Fruit fly (Drosophila melanogaster): Measurements from ENCODE around the gene CG10516.

The CG10516 gene

dm6 chr3L:16013198-16013982 is 45.4 kb downstream of the CG10516 start (continued):
- TF ChIP-seq gsb-n (tag; optimal IDR thresholded peaks at IDR 0.05) (no peak), NC2α (GFP tag; optimal IDR thresholded peaks at IDR 0.05) (no peak), CG10431 (GFP tag; optimal IDR thresholded peaks at IDR 0.05) (no peak), Optix (GFP tag; IDR thresholded peaks at IDR 0.05) (no peak), Lim3 (GFP tag; IDR thresholded peaks at IDR 0.05) (no peak), maf-S (GFP tag; optimal IDR thresholded peaks at IDR 0.05) (no peak), luna (GFP tag; optimal IDR thresholded peaks at IDR 0.05) (no peak), CG15269 (tag; optimal IDR thresholded peaks at IDR 0.05) (peak; percentile 42), CG10209 (GFP tag; optimal IDR thresholded peaks at IDR 0.05) (no peak), Xrp1 (GFP tag; IDR thresholded peaks at IDR 0.05) (0 out of 2 replicates have a peak, but pooled peaks have one; percentile 13), row (GFP tag; IDR thresholded peaks at IDR 0.05) (0 out of 3 replicates have a peak, but pooled peaks have one; percentile 22), vvl (GFP tag; IDR thresholded peaks at IDR 0.05) (peak; percentile 63; the same call in 1 of the 2 replicates), hb (GFP tag; IDR thresholded peaks at IDR 0.05; ENCODE audit: partially characterized antibody) (no peak), CG13775 (GFP tag; optimal IDR thresholded peaks at IDR 0.05) (no peak), cato (GFP tag; optimal IDR thresholded peaks at IDR 0.05; ENCODE audit: borderline replicate concordance) (no peak), CG30020 (tag; optimal IDR thresholded peaks at IDR 0.05) (no peak), CG17829 (tag; optimal IDR thresholded peaks at IDR 0.05) (peak; percentile 57), Hr51 (GFP tag; optimal IDR thresholded peaks at IDR 0.05) (peak in 1 of 2 experiments; percentile 55), CG32767 (GFP tag; IDR thresholded peaks at IDR 0.05) (no peak), CG30431 (GFP tag; optimal IDR thresholded peaks at IDR 0.05) (no peak), chm (GFP tag; IDR thresholded peaks at IDR 0.05) (no peak), Sin3A (optimal IDR thresholded peaks at IDR 0.05) (no peak), Nf-YB (GFP tag; optimal IDR thresholded peaks at IDR 0.05) (no peak), pzg (GFP tag; optimal IDR thresholded peaks at IDR 0.05) (no peak), CG12391 (tag; optimal IDR thresholded peaks at IDR 0.05) (peak; percentile 56), CG9727 (GFP tag; optimal IDR thresholded peaks at IDR 0.05) (peak; percentile 27), CG8089 (GFP tag; optimal IDR thresholded peaks at IDR 0.05) (no peak), CG13894 (tag; optimal IDR thresholded peaks at IDR 0.05) (peak; percentile 11), CG17568 (GFP tag; optimal IDR thresholded peaks at IDR 0.05) (no peak), sisA (GFP tag; IDR thresholded peaks at IDR 0.05) (no peak), CG11085 (GFP tag; IDR thresholded peaks at IDR 0.05) (no peak), Poxn (GFP tag; IDR thresholded peaks at IDR 0.05) (no peak), CG10274 (GFP tag; optimal IDR thresholded peaks at IDR 0.05) (no peak), Eip74EF (GFP tag; optimal IDR thresholded peaks at IDR 0.05) (no peak), CG6813 (GFP tag; optimal IDR thresholded peaks at IDR 0.05) (no peak), CG15696 (tag; optimal IDR thresholded peaks at IDR 0.05) (peak; percentile 49), CG2116 (GFP tag; optimal IDR thresholded peaks at IDR 0.05) (no peak), Atf6 (GFP tag; IDR thresholded peaks at IDR 0.05) (no peak), zf30C (GFP tag; optimal IDR thresholded peaks at IDR 0.05) (peak; percentile 45), Ada2b (GFP tag; IDR thresholded peaks at IDR 0.05) (no peak), mam (GFP tag; optimal IDR thresholded peaks at IDR 0.05) (no peak), CG5180 (GFP tag; optimal IDR thresholded peaks at IDR 0.05) (no peak), so (GFP tag; IDR thresholded peaks at IDR 0.05) (no peak), grau (tag; optimal IDR thresholded peaks at IDR 0.05) (peak; percentile 39), dimm (GFP tag; IDR thresholded peaks at IDR 0.05) (no peak), CG15073 (GFP tag; optimal IDR thresholded peaks at IDR 0.05) (no peak), otp (GFP tag; IDR thresholded peaks at IDR 0.05) (no peak), hkb (optimal IDR thresholded peaks at IDR 0.05) (no peak), hkb (GFP tag; IDR thresholded peaks at IDR 0.05) (no peak), esg (GFP tag; conservative IDR thresholded peaks at IDR 0.05) (no peak)

Data from whole organism, embryonic.